Fruit fly (Drosophila melanogaster) whole organism, wandering third instar larva: ENCODE measurements around the gene Acbp2.

ENCODE experiments used
- Abd-B ChIP-seq: fragments of >200 bp; optimal IDR thresholded peaks from 2 replicates; lab custom pipeline; 2017; ENCODE audit warnings: missing biosample characterization, missing genetic modification characterization
- CG32264 ChIP-seq: fragments of 200-800 bp; sonication (Bioruptor generic); optimal IDR thresholded peaks from 2 replicates; lab custom pipeline; 2016; ENCODE audit warnings: missing biosample characterization, missing genetic modification characterization
- CrebA ChIP-seq: fragments of 200-800 bp; sonication (Bioruptor generic); optimal IDR thresholded peaks from 2 replicates; lab custom pipeline; 2016; ENCODE audit warnings: missing biosample characterization, mild to moderate bottlenecking, missing genetic modification characterization, borderline replicate concordance
- Dfd ChIP-seq: fragments of >200 bp; optimal IDR thresholded peaks from 2 replicates; lab custom pipeline; 2017; ENCODE audit warnings: missing biosample characterization, missing genetic modification characterization
- Dif ChIP-seq: fragments of 200-275, 200-300 bp; sonication (Bioruptor generic); optimal IDR thresholded peaks from 2 replicates; lab custom pipeline; 2018; ENCODE audit warnings: missing biosample characterization, missing genetic modification characterization; ENCODE audit not compliant: partially characterized antibody
- GATAd ChIP-seq: sonication (Bioruptor generic); optimal IDR thresholded peaks from 2 replicates; lab custom pipeline; 2016; ENCODE audit warnings: missing biosample characterization, missing genetic modification characterization
- HLH106 ChIP-seq: fragments of 200-800 bp; optimal IDR thresholded peaks from 3 replicates; lab custom pipeline; 2019; ENCODE audit warnings: missing biosample characterization, mild to moderate bottlenecking, missing genetic modification characterization, moderate library complexity
- Hnf4 ChIP-seq: fragments of 200-800 bp; sonication (Bioruptor generic); optimal IDR thresholded peaks from 2 replicates; lab custom pipeline; 2016; ENCODE audit warnings: missing biosample characterization, mild to moderate bottlenecking, missing genetic modification characterization
- Hr83 ChIP-seq: fragments of 200-300 bp; sonication (Bioruptor generic); optimal IDR thresholded peaks from 2 replicates; lab custom pipeline; 2016; ENCODE audit warnings: missing biosample characterization, mild to moderate bottlenecking, missing genetic modification characterization, moderate library complexity; ENCODE audit not compliant: poor library complexity, severe bottlenecking
- Jra ChIP-seq: sonication (Bioruptor generic); optimal IDR thresholded peaks from 2 replicates; lab custom pipeline; 2016; ENCODE audit warnings: missing biosample characterization, missing genetic modification characterization
- Mio ChIP-seq: sonication (Bioruptor generic); optimal IDR thresholded peaks from 2 replicates; lab custom pipeline; 2016; ENCODE audit warnings: missing biosample characterization, missing genetic modification characterization
- Myc ChIP-seq: fragments of >200 bp; optimal IDR thresholded peaks from 2 replicates; lab custom pipeline; 2017
- N ChIP-seq: fragments of >200 bp; optimal IDR thresholded peaks from 2 replicates; lab custom pipeline; 2018; ENCODE audit warnings: missing biosample characterization, missing external identifiers, missing genetic modification characterization
- OdsH ChIP-seq: fragments of 200-800 bp; sonication (Bioruptor generic); optimal IDR thresholded peaks from 2 replicates; lab custom pipeline; 2016; ENCODE audit warnings: missing biosample characterization, mild to moderate bottlenecking, missing genetic modification characterization
- Rel ChIP-seq, 2 experiments: fragments of 200-800 bp; sonication (Bioruptor generic) in 1 of 2; optimal IDR thresholded peaks; 2 replicates in 1 of 2; 3 replicates in 1 of 2; lab custom pipeline; 2016 to 2019; ENCODE audit warnings: mild to moderate bottlenecking in 2 of 2, missing biosample characterization in 2 of 2, missing genetic modification characterization in 2 of 2, moderate library complexity in 1 of 2
- Sp1 ChIP-seq: fragments of 200-800 bp; sonication (Bioruptor generic); optimal IDR thresholded peaks from 3 replicates; lab custom pipeline; 2019; ENCODE audit warnings: missing biosample characterization, mild to moderate bottlenecking, missing genetic modification characterization, moderate library complexity
- br ChIP-seq: fragments of 200-800 bp; sonication (Bioruptor generic); optimal IDR thresholded peaks from 2 replicates; lab custom pipeline; 2016; ENCODE audit warnings: missing biosample characterization, missing genetic modification characterization
- brk ChIP-seq: fragments of 200-800 bp; sonication (Bioruptor generic); optimal IDR thresholded peaks from 2 replicates; lab custom pipeline; 2016; ENCODE audit warnings: missing biosample characterization, mild to moderate bottlenecking, missing genetic modification characterization
- dl ChIP-seq, 2 experiments: fragments of 175-275, 200-275 bp in 1 of 2; fragments of 200-275 bp in 1 of 2; sonication (Bioruptor generic); optimal IDR thresholded peaks; lab custom pipeline; 2018; ENCODE audit warnings: mild to moderate bottlenecking in 2 of 2, missing biosample characterization in 2 of 2, missing genetic modification characterization in 2 of 2, moderate library complexity in 2 of 2; ENCODE audit not compliant: partially characterized antibody in 2 of 2, insufficient read depth in 1 of 2
- dmrt93B ChIP-seq: fragments of 200-800 bp; sonication (Bioruptor generic); optimal IDR thresholded peaks from 2 replicates; lab custom pipeline; 2018; ENCODE audit warnings: missing biosample characterization, mild to moderate bottlenecking, missing genetic modification characterization
- dsf ChIP-seq: sonication (Bioruptor generic); optimal IDR thresholded peaks from 2 replicates; lab custom pipeline; 2016; ENCODE audit warnings: missing biosample characterization, missing genetic modification characterization, borderline replicate concordance
- ey ChIP-seq: fragments of 200-800 bp; sonication (Bioruptor generic); optimal IDR thresholded peaks from 2 replicates; lab custom pipeline; 2016; ENCODE audit warnings: missing biosample characterization, missing genetic modification characterization
- foxo ChIP-seq, 2 experiments: fragments of 200-800 bp; sonication (Bioruptor generic); optimal IDR thresholded peaks; 2 replicates in 1 of 2; 3 replicates in 1 of 2; lab custom pipeline; 2016 to 2017; ENCODE audit warnings: missing biosample characterization in 2 of 2, missing genetic modification characterization in 2 of 2
- fru ChIP-seq: fragments of 200-800 bp; sonication (Bioruptor generic); optimal IDR thresholded peaks from 3 replicates; lab custom pipeline; 2016; ENCODE audit warnings: missing biosample characterization, mild to moderate bottlenecking, missing genetic modification characterization
- h ChIP-seq: fragments of 200-800 bp; sonication (Bioruptor generic); optimal IDR thresholded peaks from 3 replicates; lab custom pipeline; 2016; ENCODE audit warnings: missing biosample characterization, mild to moderate bottlenecking, missing genetic modification characterization
- jim ChIP-seq: fragments of 175-275, 200-325 bp; sonication (Bioruptor generic); optimal IDR thresholded peaks from 2 replicates; lab custom pipeline; 2016; ENCODE audit warnings: missing biosample characterization, mild to moderate bottlenecking, missing genetic modification characterization
- lola ChIP-seq: fragments of >200 bp; optimal IDR thresholded peaks from 2 replicates; lab custom pipeline; 2017; ENCODE audit warnings: missing biosample characterization, missing genetic modification characterization
- pan ChIP-seq: fragments of >200 bp; optimal IDR thresholded peaks from 2 replicates; lab custom pipeline; 2017
- psq ChIP-seq: fragments of 200-800 bp; sonication (Bioruptor generic); optimal IDR thresholded peaks from 3 replicates; lab custom pipeline; 2017; ENCODE audit warnings: missing biosample characterization, mild to moderate bottlenecking, missing genetic modification characterization, moderate library complexity
- rgr ChIP-seq: fragments of 200-800 bp; sonication (Bioruptor generic); optimal IDR thresholded peaks from 3 replicates; lab custom pipeline; 2016; ENCODE audit warnings: missing biosample characterization, mild to moderate bottlenecking, missing genetic modification characterization
- sv ChIP-seq: fragments of 200-800 bp; sonication (Bioruptor generic); optimal IDR thresholded peaks from 3 replicates; lab custom pipeline; 2016; ENCODE audit warnings: missing biosample characterization, missing genetic modification characterization
- tai ChIP-seq: sonication (Bioruptor generic); optimal IDR thresholded peaks from 2 replicates; lab custom pipeline; 2016; ENCODE audit warnings: missing biosample characterization, missing genetic modification characterization
- usp ChIP-seq: fragments of >200 bp; optimal IDR thresholded peaks from 2 replicates; lab custom pipeline; 2017; ENCODE audit warnings: missing biosample characterization, missing genetic modification characterization
- woc ChIP-seq: sonication (Bioruptor generic); optimal IDR thresholded peaks from 2 replicates; lab custom pipeline; 2016; ENCODE audit warnings: missing biosample characterization, mild to moderate bottlenecking, missing genetic modification characterization

Gene Acbp2

DNA sequence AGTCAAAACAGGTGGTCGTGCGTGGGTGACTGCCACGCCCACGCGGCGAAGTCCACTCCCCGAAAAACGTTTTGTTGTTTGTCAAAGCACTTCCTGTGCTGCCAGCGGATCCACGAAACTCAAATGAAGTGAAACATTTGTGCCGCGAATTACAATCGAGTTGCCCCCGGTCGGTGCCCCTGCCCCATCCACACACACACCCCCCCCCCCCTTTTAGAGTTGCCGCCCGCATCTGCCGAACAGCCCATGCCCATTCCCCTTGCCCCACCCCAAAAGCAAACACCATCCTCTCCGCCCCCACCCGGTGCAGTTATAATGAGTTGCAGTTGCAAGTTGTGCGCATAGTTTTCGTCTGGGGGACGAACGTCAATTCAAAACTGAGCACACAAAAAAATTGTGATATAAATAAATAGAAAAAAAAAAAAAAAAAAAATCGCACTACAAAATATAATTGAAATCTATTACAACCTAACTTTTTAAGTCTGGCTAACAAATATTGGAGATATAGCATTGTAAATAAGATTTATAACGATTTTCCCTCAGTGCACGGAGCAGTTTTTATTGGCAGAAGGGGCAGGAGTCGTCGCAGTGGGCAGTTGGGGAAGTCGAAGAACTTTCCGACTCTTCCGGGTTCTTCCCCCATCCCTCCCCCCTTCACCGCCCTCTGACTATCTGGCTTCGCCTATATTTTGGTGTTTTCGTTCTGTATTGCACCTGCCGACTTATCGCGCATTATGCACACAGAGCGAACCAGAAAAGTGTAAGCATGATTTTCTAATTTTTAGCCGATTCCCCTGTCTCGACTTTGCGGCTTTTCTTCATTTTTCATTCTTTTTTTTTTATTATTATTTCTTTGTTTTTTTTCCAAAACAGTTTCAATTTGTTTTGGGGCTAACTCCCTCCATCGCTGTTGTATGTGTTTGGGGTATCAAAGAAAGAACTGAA lies 20.1 kb downstream of the Acbp2 start:
- TF ChIP-seq Myc (lab: Kevin White, UChicago) (no peak), Dfd (GFP tag; lab: Kevin White, UChicago) (peak; percentile 74), ey (GFP tag; lab: Kevin White, UChicago) (peak; percentile 5), brk (no peak), Mio (no peak), sv (GFP tag; lab: Kevin White, UChicago) (peak; percentile 10), psq (GFP tag; lab: Kevin White, UChicago) (no peak), fru (GFP tag; lab: Kevin White, UChicago) (no peak)
- TF ChIP-seq, all 38 proteins: peak for 3

DNA sequence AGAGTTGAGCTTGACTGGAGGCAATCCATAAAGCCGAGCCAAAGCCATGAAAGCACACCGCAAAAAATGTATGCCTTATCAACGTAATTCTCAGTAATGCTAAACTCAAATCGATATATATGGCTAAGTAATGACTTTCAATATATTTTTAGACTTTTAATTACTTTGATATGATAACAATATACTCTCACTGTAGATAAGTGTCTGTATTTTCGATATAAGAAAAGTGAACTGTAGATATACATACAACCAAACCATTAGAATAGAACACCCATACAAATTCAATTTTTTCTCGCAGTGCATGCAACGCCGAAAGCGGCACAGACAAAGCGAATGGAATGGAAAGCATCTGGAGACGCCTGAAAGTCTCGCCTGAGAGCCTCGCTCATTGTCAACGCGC lies 22.0 kb downstream of the Acbp2 start:
- no peak for TF ChIP-seq Hr83 (GFP tag; lab: Kevin White, UChicago)
- no peak for TF ChIP-seq pan (lab: Kevin White, UChicago)
- peak; percentile 63 for TF ChIP-seq h (GFP tag; lab: Kevin White, UChicago)
- TF ChIP-seq foxo (GFP tag; optimal IDR thresholded peaks at IDR 0.05; lab: Kevin White, UChicago): peak in 1 of 2 experiments; percentile 44
- TF ChIP-seq woc (GFP tag; lab: Kevin White, UChicago): peak; percentile 33
- no peak for TF ChIP-seq dl (GFP tag; optimal IDR thresholded peaks at IDR 0.05; lab: Kevin White, UChicago; ENCODE audit: insufficient read depth in 1 of 2, partially characterized antibody in 2 of 2)
- peak; percentile 42 for TF ChIP-seq rgr
- TF ChIP-seq Jra (GFP tag; lab: Kevin White, UChicago): no peak
- TF ChIP-seq dmrt93B (GFP tag; lab: Kevin White, UChicago): peak; percentile 38
- no peak for TF ChIP-seq jim (GFP tag; lab: Kevin White, UChicago)
- no peak for TF ChIP-seq Dif
- TF ChIP-seq tai: no peak
- no peak for TF ChIP-seq sv (GFP tag; lab: Kevin White, UChicago)
- peak; percentile 30 for TF ChIP-seq psq (GFP tag; lab: Kevin White, UChicago)
- TF ChIP-seq HLH106 (tag; lab: Kevin White, UChicago): peak; percentile 60
- TF ChIP-seq Hnf4 (GFP tag; lab: Kevin White, UChicago): peak; percentile 41
- no peak for TF ChIP-seq lola (GFP tag; lab: Kevin White, UChicago)
- TF ChIP-seq br (GFP tag; lab: Kevin White, UChicago): peak; percentile 34
- TF ChIP-seq N (GFP tag; lab: Kevin White, UChicago): no peak
- no peak for TF ChIP-seq usp (GFP tag; lab: Kevin White, UChicago)
- peak; percentile 48 for TF ChIP-seq brk
- TF ChIP-seq ey (GFP tag; lab: Kevin White, UChicago): peak; percentile 66
- TF ChIP-seq dsf (GFP tag; lab: Kevin White, UChicago): no peak
- no peak for TF ChIP-seq CG32264
- TF ChIP-seq Mio: no peak
- TF ChIP-seq GATAd (GFP tag; lab: Kevin White, UChicago): no peak
- TF ChIP-seq fru (GFP tag; lab: Kevin White, UChicago): peak; percentile 70
- no peak for TF ChIP-seq CrebA (GFP tag; lab: Kevin White, UChicago)
- TF ChIP-seq OdsH (GFP tag; lab: Kevin White, UChicago): peak; percentile 62
- TF ChIP-seq Abd-B: no peak
- TF ChIP-seq Sp1 (GFP tag; lab: Kevin White, UChicago): peak; percentile 63

DNA sequence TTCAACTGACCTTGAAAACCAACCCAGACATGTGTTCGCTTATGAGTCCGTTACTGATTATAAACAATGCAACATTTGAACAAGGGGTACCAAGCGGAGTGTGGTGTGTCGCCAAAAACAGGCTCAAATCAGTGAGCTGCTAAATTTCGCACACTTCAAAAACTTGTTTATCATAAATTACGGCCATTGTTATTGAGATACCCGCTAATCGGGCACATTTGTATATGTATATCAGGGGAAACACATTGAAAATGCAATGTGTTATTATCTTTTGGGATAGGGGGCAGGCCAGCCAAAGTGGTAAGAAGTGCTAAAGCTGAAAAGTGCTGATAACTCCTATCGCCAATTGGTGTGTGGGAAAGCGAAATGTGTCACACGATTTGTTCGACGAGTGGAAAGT lies 22.6 kb downstream of the Acbp2 start:
- TF ChIP-seq Jra (GFP tag; lab: Kevin White, UChicago): peak; percentile 24
- TF ChIP-seq Hnf4 (GFP tag; lab: Kevin White, UChicago): no peak
- TF ChIP-seq pan (lab: Kevin White, UChicago): no peak
- TF ChIP-seq dl (GFP tag; optimal IDR thresholded peaks at IDR 0.05; lab: Kevin White, UChicago; ENCODE audit: insufficient read depth in 1 of 2, partially characterized antibody in 2 of 2): no peak
- no peak for TF ChIP-seq Abd-B
- TF ChIP-seq Rel (GFP tag; optimal IDR thresholded peaks at IDR 0.05; lab: Kevin White, UChicago): no peak
- peak; percentile 100 for TF ChIP-seq Rel (tag; optimal IDR thresholded peaks at IDR 0.05; lab: Kevin White, UChicago)
- TF ChIP-seq dsf (GFP tag; lab: Kevin White, UChicago): no peak
- TF ChIP-seq CrebA (GFP tag; lab: Kevin White, UChicago): no peak
- peak; percentile 26 for TF ChIP-seq h (GFP tag; lab: Kevin White, UChicago)
